Fruit fly (Drosophila melanogaster) whole organism, embryonic: ENCODE measurements around the gene sick.

Experiments used
- Abd-B ChIP-seq: fragments of 200-800 bp; sonication (Bioruptor generic); optimal IDR thresholded peaks from 2 replicates; lab custom pipeline; 2018; ENCODE audit warnings: missing biosample characterization, mild to moderate bottlenecking, missing genetic modification characterization, moderate library complexity
- Adf1 ChIP-seq: fragments of 200-800 bp; sonication (Bioruptor generic); IDR thresholded peaks from 2 replicates; pipeline ENCODE4 v1.3.6; 2022; ENCODE audit warnings: missing biosample characterization, missing genetic modification characterization
- Asciz ChIP-seq: fragments of 200-800 bp; sonication (Bioruptor generic); optimal IDR thresholded peaks from 2 replicates; lab custom pipeline; 2017; ENCODE audit warnings: missing biosample characterization, mild to moderate bottlenecking, missing genetic modification characterization, missing genetic modification reagents
- Awh ChIP-seq: fragments of 200-800 bp; sonication (Bioruptor generic); IDR thresholded peaks from 2 replicates; pipeline ENCODE4, ENCODE4 v1.3.6; 2022; ENCODE audit warnings: missing biosample characterization, missing genetic modification characterization
- C15 ChIP-seq: fragments of 200-800 bp; sonication (Bioruptor generic); IDR thresholded peaks from 3 replicates; pipeline ENCODE4 v1.3.6; 2022; ENCODE audit warnings: missing biosample characterization, missing genetic modification characterization
- CG10147 ChIP-seq: fragments of 200-800 bp; sonication (Bioruptor generic); optimal IDR thresholded peaks from 2 replicates; lab custom pipeline; 2019; ENCODE audit warnings: missing biosample characterization, mild to moderate bottlenecking, missing genetic modification characterization, moderate library complexity
- CG10462 ChIP-seq: fragments of 200-800 bp; sonication (Bioruptor generic); optimal IDR thresholded peaks from 2 replicates; lab custom pipeline; 2016; ENCODE audit warnings: missing biosample characterization, missing genetic modification characterization
- CG10654 ChIP-seq: fragments of 200-800 bp; sonication (Bioruptor generic); optimal IDR thresholded peaks from 2 replicates; lab custom pipeline; 2016; ENCODE audit warnings: missing biosample characterization, missing genetic modification characterization
- CG11398 ChIP-seq: fragments of 200-800 bp; sonication (Bioruptor generic); optimal IDR thresholded peaks from 2 replicates; lab custom pipeline; 2016; ENCODE audit warnings: missing biosample characterization, missing genetic modification characterization
- CG12155 ChIP-seq: fragments of 200-800 bp; sonication (Bioruptor generic); optimal IDR thresholded peaks from 3 replicates; lab custom pipeline; 2016; ENCODE audit warnings: missing biosample characterization, missing genetic modification characterization
- CG13296 ChIP-seq: fragments of 200-800 bp; sonication (Bioruptor generic); optimal IDR thresholded peaks from 3 replicates; lab custom pipeline; 2018; ENCODE audit warnings: missing biosample characterization, mild to moderate bottlenecking, missing genetic modification characterization
- CG13624 ChIP-seq: fragments of 200-800 bp; sonication (Bioruptor generic); optimal IDR thresholded peaks from 2 replicates; lab custom pipeline; 2016; ENCODE audit warnings: missing biosample characterization, missing genetic modification characterization
- CG14441 ChIP-seq: fragments of 200-800 bp; sonication (Bioruptor generic); IDR thresholded peaks from 2 replicates; pipeline ENCODE4 v1.3.6; 2022; ENCODE audit warnings: missing biosample characterization, missing genetic modification characterization
- CG16779 ChIP-seq: fragments of 200-800 bp; sonication (Bioruptor generic); IDR thresholded peaks from 2 replicates; pipeline ENCODE4 v1.3.6; 2022; ENCODE audit warnings: missing biosample characterization, missing genetic modification characterization
- CG18262 ChIP-seq: fragments of 200-800 bp; optimal IDR thresholded peaks from 3 replicates; lab custom pipeline; 2019; ENCODE audit warnings: missing biosample characterization, mild to moderate bottlenecking, missing genetic modification characterization, moderate library complexity
- CG18619 ChIP-seq: fragments of 200-800 bp; sonication (Bioruptor generic); optimal IDR thresholded peaks from 3 replicates; lab custom pipeline; 2017; ENCODE audit warnings: missing biosample characterization, mild to moderate bottlenecking, missing genetic modification characterization
- CG2129 ChIP-seq: fragments of 200-800 bp; sonication (Bioruptor generic); IDR thresholded peaks from 2 replicates; pipeline ENCODE4 v1.3.6; 2022; ENCODE audit warnings: missing biosample characterization, missing genetic modification characterization; ENCODE audit not compliant: partially characterized antibody
- CG32767 ChIP-seq: fragments of 200-800 bp; sonication (Bioruptor generic); IDR thresholded peaks from 2 replicates; pipeline ENCODE4 v1.3.6; 2022; ENCODE audit warnings: missing biosample characterization, missing genetic modification characterization
- CG33557 ChIP-seq: fragments of 200-800 bp; sonication (Bioruptor generic); optimal IDR thresholded peaks from 2 replicates; lab custom pipeline; 2019; ENCODE audit warnings: missing biosample characterization, mild to moderate bottlenecking, missing genetic modification characterization, moderate library complexity
- CG3407 ChIP-seq: fragments of 200-800 bp; sonication (Bioruptor generic); optimal IDR thresholded peaks from 2 replicates; lab custom pipeline; 2018; ENCODE audit warnings: missing biosample characterization, mild to moderate bottlenecking, missing genetic modification characterization
- CG3726 ChIP-seq: fragments of 200-800 bp; sonication (Bioruptor generic); IDR thresholded peaks from 3 replicates; pipeline ENCODE4, ENCODE4 v1.3.6; 2022; ENCODE audit warnings: missing biosample characterization, missing genetic modification characterization
- CG7372 ChIP-seq: fragments of 200-800 bp; sonication (Bioruptor generic); IDR thresholded peaks from 2 replicates; pipeline ENCODE4 v1.3.6; 2022; ENCODE audit warnings: missing biosample characterization, missing genetic modification characterization
- CG8290 ChIP-seq, 3 experiments: fragments of 200-800 bp; sonication (Bioruptor generic); optimal IDR thresholded peaks; 2 replicates each; lab custom pipeline; 2016 to 2019; ENCODE audit warnings: missing biosample characterization in 3 of 3, missing genetic modification characterization in 3 of 3, mild to moderate bottlenecking in 2 of 3, moderate library complexity in 1 of 3
- Camta ChIP-seq: fragments of 200-800 bp; sonication (Bioruptor generic); optimal IDR thresholded peaks from 2 replicates; lab custom pipeline; 2016; ENCODE audit warnings: missing biosample characterization, missing genetic modification characterization
- Drgx ChIP-seq: fragments of 200-800 bp; sonication (Bioruptor generic); IDR thresholded peaks from 2 replicates; pipeline ENCODE4 v1.3.6; 2022; ENCODE audit warnings: missing biosample characterization, missing genetic modification characterization
- Eip74EF ChIP-seq, 2 experiments: fragments of 200-800 bp in 1 of 2; fragments of >200 bp in 1 of 2; sonication (Bioruptor generic) in 1 of 2; optimal IDR thresholded peaks; 2 replicates each; lab custom pipeline; 2017 to 2019; ENCODE audit warnings: missing biosample characterization in 2 of 2, missing genetic modification characterization in 2 of 2, mild to moderate bottlenecking in 1 of 2, moderate library complexity in 1 of 2
- Fer2 ChIP-seq: fragments of 200-800 bp; sonication (Bioruptor generic); optimal IDR thresholded peaks from 2 replicates; lab custom pipeline; 2018; ENCODE audit warnings: missing biosample characterization, mild to moderate bottlenecking, missing genetic modification characterization, moderate library complexity
- Fer3 ChIP-seq: fragments of 200-800 bp; sonication (Bioruptor generic); optimal IDR thresholded peaks from 2 replicates; lab custom pipeline; 2018; ENCODE audit warnings: missing biosample characterization, mild to moderate bottlenecking, missing genetic modification characterization, moderate library complexity
- Hr3 ChIP-seq: fragments of 200-800 bp; sonication (Bioruptor generic); optimal IDR thresholded peaks from 3 replicates; lab custom pipeline; 2016; ENCODE audit warnings: missing biosample characterization, missing genetic modification characterization
- Hr78 ChIP-seq, 2 experiments: fragments of 200-800 bp in 1 of 2; fragments of >200 bp in 1 of 2; sonication (Bioruptor generic) in 1 of 2; optimal IDR thresholded peaks; 2 replicates each; lab custom pipeline; 2017 to 2019; ENCODE audit warnings: missing biosample characterization in 2 of 2, missing genetic modification characterization in 2 of 2, mild to moderate bottlenecking in 1 of 2, moderate library complexity in 1 of 2
- NC2β ChIP-seq: fragments of 200-800 bp; sonication (Bioruptor generic); optimal IDR thresholded peaks from 2 replicates; lab custom pipeline; 2016; ENCODE audit warnings: missing biosample characterization, missing genetic modification characterization
- Rfx ChIP-seq: fragments of 200-800 bp; sonication (Bioruptor generic); IDR thresholded peaks from 2 replicates; pipeline ENCODE4 v1.3.6; 2022; ENCODE audit warnings: missing biosample characterization, missing genetic modification characterization
- Sox100B ChIP-seq: fragments of 200-800 bp; sonication (Bioruptor generic); optimal IDR thresholded peaks from 3 replicates; lab custom pipeline; 2018; ENCODE audit warnings: missing biosample characterization, mild to moderate bottlenecking, missing genetic modification characterization
- ab ChIP-seq: fragments of 200-800 bp; sonication (Bioruptor generic); optimal IDR thresholded peaks from 2 replicates; lab custom pipeline; 2016; ENCODE audit warnings: missing biosample characterization, missing genetic modification characterization
- al ChIP-seq: fragments of 200-800 bp; sonication (Bioruptor generic); IDR thresholded peaks from 2 replicates; pipeline ENCODE4 v1.3.6; 2022; ENCODE audit warnings: missing biosample characterization, missing genetic modification characterization
- bab2 ChIP-seq: fragments of 200-800 bp; sonication (Bioruptor generic); optimal IDR thresholded peaks from 2 replicates; lab custom pipeline; 2016; ENCODE audit warnings: missing biosample characterization, missing genetic modification characterization
- cas ChIP-seq: fragments of 200-800 bp; sonication (Bioruptor generic); IDR thresholded peaks from 2 replicates; pipeline ENCODE4 v1.3.6; 2022; ENCODE audit warnings: missing biosample characterization, missing genetic modification characterization
- dmrt11E ChIP-seq: fragments of 200-800 bp; sonication (Bioruptor generic); optimal IDR thresholded peaks from 3 replicates; lab custom pipeline; 2018; ENCODE audit warnings: missing biosample characterization, mild to moderate bottlenecking, missing genetic modification characterization, moderate library complexity
- eve ChIP-seq, 2 experiments: fragments of >200 bp; optimal IDR thresholded peaks; 2 replicates each; lab custom pipeline; 2017; ENCODE audit warnings: missing biosample characterization in 2 of 2, missing genetic modification characterization in 2 of 2
- ftz-f1 ChIP-seq: fragments of 200-800 bp; sonication (Bioruptor generic); optimal IDR thresholded peaks from 2 replicates; lab custom pipeline; 2016; ENCODE audit warnings: missing biosample characterization, missing genetic modification characterization
- nom ChIP-seq: fragments of 200-800 bp; sonication (Bioruptor generic); optimal IDR thresholded peaks from 2 replicates; lab custom pipeline; 2017; ENCODE audit warnings: missing biosample characterization, missing genetic modification characterization, mild to moderate bottlenecking, moderate library complexity, missing genetic modification reagents
- p53 ChIP-seq: fragments of 200-800 bp; sonication (Bioruptor generic); optimal IDR thresholded peaks from 2 replicates; lab custom pipeline; 2016; ENCODE audit warnings: missing biosample characterization, missing genetic modification characterization
- sd ChIP-seq: fragments of 200-800 bp; sonication (Bioruptor generic); optimal IDR thresholded peaks from 3 replicates; lab custom pipeline; 2018; ENCODE audit warnings: missing biosample characterization, mild to moderate bottlenecking, missing genetic modification characterization, moderate library complexity
- slou ChIP-seq: fragments of 200-800 bp; sonication (Bioruptor generic); optimal IDR thresholded peaks from 3 replicates; lab custom pipeline; 2016; ENCODE audit warnings: missing biosample characterization, missing genetic modification characterization
- stc ChIP-seq: fragments of 200-800 bp; sonication (Bioruptor generic); IDR thresholded peaks from 2 replicates; pipeline ENCODE4 v1.3.6; 2022; ENCODE audit warnings: missing biosample characterization, missing genetic modification characterization
- stwl ChIP-seq: fragments of 200-800 bp; sonication (Bioruptor generic); optimal IDR thresholded peaks from 3 replicates; lab custom pipeline; 2018; ENCODE audit warnings: missing biosample characterization, mild to moderate bottlenecking, missing genetic modification characterization, moderate library complexity
- tgo ChIP-seq: fragments of 200-800 bp; sonication (Bioruptor generic); IDR thresholded peaks from 3 replicates; pipeline ENCODE4 v1.3.6; 2022; ENCODE audit warnings: missing biosample characterization, missing genetic modification characterization
- tll ChIP-seq, 2 experiments: fragments of 200-800 bp in 1 of 2; fragments of >200 bp in 1 of 2; sonication (Bioruptor generic) in 1 of 2; optimal IDR thresholded peaks; 2 replicates each; lab custom pipeline; 2017 to 2019; ENCODE audit warnings: missing biosample characterization in 2 of 2, missing genetic modification characterization in 2 of 2, mild to moderate bottlenecking in 1 of 2, moderate library complexity in 1 of 2
- yki ChIP-seq: fragments of >200 bp; optimal IDR thresholded peaks from 3 replicates; lab custom pipeline; 2018
- zf30C ChIP-seq: fragments of 200-800 bp; sonication (Bioruptor generic); optimal IDR thresholded peaks from 3 replicates; lab custom pipeline; 2018; ENCODE audit warnings: missing biosample characterization, mild to moderate bottlenecking, missing genetic modification characterization

Gene sick

DNA sequence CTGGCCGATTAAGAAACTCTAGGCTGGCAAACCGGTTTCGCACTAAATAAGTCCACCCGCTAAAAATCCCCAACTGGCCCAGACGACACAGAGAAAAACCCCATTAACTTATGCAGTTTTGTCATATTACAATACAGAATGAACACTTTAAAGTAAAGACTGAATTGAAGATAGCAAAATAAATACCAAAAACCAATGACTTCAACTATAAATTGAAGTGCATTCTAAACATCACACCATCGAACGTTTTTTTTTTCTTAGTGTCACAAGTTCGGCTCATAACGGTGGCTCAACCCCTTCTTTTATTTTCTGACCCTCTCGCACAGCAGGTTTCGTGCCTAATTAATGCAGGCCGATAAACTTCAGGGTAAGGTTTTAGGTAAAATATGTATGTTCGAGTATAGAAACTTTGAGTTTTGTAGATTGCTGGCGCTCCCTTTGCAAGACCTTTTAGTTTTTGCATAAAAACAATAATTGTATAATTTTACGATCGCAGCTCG lies 145.2 kb downstream of the sick start (continued):
- peak; percentile 89 for TF ChIP-seq bab2 (GFP tag; lab: Kevin White, UChicago)
- TF ChIP-seq CG13296 (GFP tag; lab: Kevin White, UChicago), result peak; percentile 69
- TF ChIP-seq ftz-f1 (GFP tag; lab: Kevin White, UChicago), result peak; percentile 19
- TF ChIP-seq Drgx (GFP tag; lab: Robert Waterston, UW), result peak; percentile 89
- peak; percentile 87 for TF ChIP-seq Rfx (GFP tag; lab: Robert Waterston, UW)
- peak; percentile 32 for TF ChIP-seq Abd-B
- TF ChIP-seq CG7372 (GFP tag; lab: Robert Waterston, UW), result peak; percentile 81
- peak; percentile 58 for TF ChIP-seq CG10654 (GFP tag; lab: Kevin White, UChicago)
- peak; percentile 80 for TF ChIP-seq Fer3
- peak; percentile 59 for TF ChIP-seq CG3407 (GFP tag; lab: Kevin White, UChicago)
- peak; percentile 93 for TF ChIP-seq al (GFP tag; lab: Robert Waterston, UW)
- TF ChIP-seq Sox100B (GFP tag; lab: Kevin White, UChicago), result peak; percentile 66
- peak; percentile 68 for TF ChIP-seq Asciz
- peak in 1 of 2 experiments; percentile 31 for TF ChIP-seq Eip74EF (GFP tag; optimal IDR thresholded peaks at IDR 0.05; lab: Kevin White, UChicago)
- TF ChIP-seq CG14441, result peak; percentile 93
- peak; percentile 85 for TF ChIP-seq cas (GFP tag; lab: Robert Waterston, UW)
- TF ChIP-seq sd (tag; lab: Kevin White, UChicago), result peak; percentile 69
- TF ChIP-seq Adf1, result peak; percentile 74
- peak; percentile 27 for TF ChIP-seq slou (GFP tag; lab: Kevin White, UChicago)
- peak; percentile 62 for TF ChIP-seq CG13624 (GFP tag; lab: Kevin White, UChicago)
- TF ChIP-seq zf30C, result peak; percentile 28
- peak; percentile 78 for TF ChIP-seq ab (GFP tag; lab: Kevin White, UChicago)
- peak; percentile 77 for TF ChIP-seq NC2β (GFP tag; lab: Kevin White, UChicago)
- peak; percentile 38 for TF ChIP-seq Fer2
- peak; percentile 74 for TF ChIP-seq dmrt11E (tag; lab: Kevin White, UChicago)
- peak; percentile 71; the same call in 2 of the 3 replicates for TF ChIP-seq CG3726 (GFP tag; lab: Robert Waterston, UW)
- peak; percentile 86 for TF ChIP-seq CG12155 (GFP tag; lab: Kevin White, UChicago)
- TF ChIP-seq stwl (tag; lab: Kevin White, UChicago), result no peak
- peak; percentile 84 for TF ChIP-seq C15
- TF ChIP-seq nom (GFP tag; lab: Kevin White, UChicago), result peak; percentile 76
- no peak for TF ChIP-seq CG2129
- peak; percentile 80 for TF ChIP-seq CG11398 (GFP tag; lab: Kevin White, UChicago)
- TF ChIP-seq p53, result peak; percentile 67
- TF ChIP-seq stc (GFP tag; lab: Robert Waterston, UW), result peak; percentile 90
- TF ChIP-seq CG18262, result peak; percentile 82
- TF ChIP-seq Hr78 (GFP tag; optimal IDR thresholded peaks at IDR 0.05; lab: Kevin White, UChicago), result peak in 1 of 2 experiments; percentile 33
- TF ChIP-seq CG33557 (GFP tag; lab: Kevin White, UChicago), result peak; percentile 31
- TF ChIP-seq CG10147, result peak; percentile 7
- no peak for TF ChIP-seq tll (GFP tag; optimal IDR thresholded peaks at IDR 0.05; lab: Kevin White, UChicago)
- peak; percentile 85 for TF ChIP-seq Hr3 (GFP tag; lab: Kevin White, UChicago)
- peak; percentile 93 for TF ChIP-seq CG16779
- TF ChIP-seq yki, result no peak
- peak; percentile 71 for TF ChIP-seq CG10462 (GFP tag; lab: Kevin White, UChicago)
- TF ChIP-seq CG18619 (GFP tag; lab: Kevin White, UChicago), result peak; percentile 79
- peak; percentile 90 for TF ChIP-seq Awh (GFP tag; lab: Robert Waterston, UW)
- TF ChIP-seq tgo (GFP tag; lab: Robert Waterston, UW), result peak; percentile 94
- TF ChIP-seq CG8290 (GFP tag; optimal IDR thresholded peaks at IDR 0.05; lab: Kevin White, UChicago), result peak; percentile 59
- TF ChIP-seq CG8290 (tag; optimal IDR thresholded peaks at IDR 0.05; lab: Kevin White, UChicago), result peak in 1 of 2 experiments; percentile 88
- TF ChIP-seq CG32767 (GFP tag; lab: Robert Waterston, UW), result peak; percentile 87
- TF ChIP-seq eve (GFP tag; optimal IDR thresholded peaks at IDR 0.05; lab: Kevin White, UChicago), result peak in 1 of 2 experiments; percentile 94
- peak; percentile 85 for TF ChIP-seq Camta (GFP tag; lab: Kevin White, UChicago)
